Worm (Caenorhabditis elegans) whole organism, L4/young adult: ENCODE data around the gene dcr-1.

Source experiments
- W03F9.2 ChIP-seq: fragments of 150-350 bp; optimal IDR thresholded peaks from 2 replicates; lab custom pipeline; 2014; ENCODE audit warnings: missing biosample characterization, missing genetic modification characterization
- dao-5 ChIP-seq: sonication (generic microtip); optimal IDR thresholded peaks from 2 replicates; lab custom pipeline; 2016; ENCODE audit warnings: missing genotype, missing genetic modification characterization, moderate library complexity, missing compliant biosample characterization
- him-1 ChIP-seq: sonication (generic microtip); optimal IDR thresholded peaks from 2 replicates; lab custom pipeline; 2016; ENCODE audit warnings: missing genotype, missing genetic modification reagents, missing genetic modification characterization, missing compliant biosample characterization

- TF ChIP-seq W03F9.2 = no peak
- TF ChIP-seq him-1 (tag; lab: Kevin White, UChicago) = no peak
- TF ChIP-seq dao-5 = no peak
Observed at ce11 chrIII:8069206-8069605, 10.9 kb downstream of the dcr-1 start.
